Fruit fly (Drosophila melanogaster): ENCODE measurements around the gene PGS1.

The PGS1 gene

DNA sequence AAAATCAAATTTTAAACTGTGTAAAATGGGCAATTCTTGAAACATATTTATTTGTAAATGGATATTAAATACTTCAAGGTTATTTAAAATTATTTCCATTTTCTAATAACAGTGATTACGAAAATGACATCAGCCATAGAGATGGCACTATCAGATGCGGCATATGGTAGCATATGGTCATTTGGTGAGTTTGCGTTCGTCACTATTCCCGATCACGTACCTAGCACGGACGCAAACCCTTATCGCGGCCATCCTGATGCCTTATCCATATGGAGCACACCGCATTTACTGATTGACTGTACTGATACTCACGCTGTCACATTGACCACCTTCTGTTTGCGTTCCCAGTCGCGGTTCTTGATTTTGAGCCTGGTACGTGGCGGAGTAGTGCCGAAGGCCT lies 7.8 kb downstream of the PGS1 start (continued):
- TF ChIP-seq crc (GFP tag; optimal IDR thresholded peaks at IDR 0.05): no peak
- TF ChIP-seq CG3995 (GFP tag; optimal IDR thresholded peaks at IDR 0.05): peak; percentile 21
- no peak for TF ChIP-seq CG2712 (tag; optimal IDR thresholded peaks at IDR 0.05)
- TF ChIP-seq grn (GFP tag; optimal IDR thresholded peaks at IDR 0.05): peak; percentile 32
- TF ChIP-seq NC2α (GFP tag; optimal IDR thresholded peaks at IDR 0.05): no peak
- no peak for TF ChIP-seq CG8924 (tag; optimal IDR thresholded peaks at IDR 0.05)
- TF ChIP-seq wdn (GFP tag; IDR thresholded peaks at IDR 0.05): no peak
- no peak for TF ChIP-seq CG12236 (GFP tag; optimal IDR thresholded peaks at IDR 0.05)
- TF ChIP-seq CG30403 (GFP tag; optimal IDR thresholded peaks at IDR 0.05): no peak
- no peak for TF ChIP-seq CG31388 (GFP tag; optimal IDR thresholded peaks at IDR 0.05)
- no peak for TF ChIP-seq CG17361 (GFP tag; IDR thresholded peaks at IDR 0.05)
- TF ChIP-seq CG3838 (GFP tag; optimal IDR thresholded peaks at IDR 0.05): no peak
- no peak for TF ChIP-seq hbn (GFP tag; IDR thresholded peaks at IDR 0.05; ENCODE audit: partially characterized antibody)
- no peak for TF ChIP-seq CTCF (GFP tag; optimal IDR thresholded peaks at IDR 0.05)
- TF ChIP-seq CG18599 (GFP tag; optimal IDR thresholded peaks at IDR 0.05): no peak
- TF ChIP-seq Sox102F (GFP tag; optimal IDR thresholded peaks at IDR 0.05): no peak
- peak; percentile 1 for TF ChIP-seq Abd-B (GFP tag; optimal IDR thresholded peaks at IDR 0.05)
- TF ChIP-seq CoRest (tag; optimal IDR thresholded peaks at IDR 0.05): no peak
- no peak for TF ChIP-seq ranshi (GFP tag; IDR thresholded peaks at IDR 0.05)
- TF ChIP-seq Awh (GFP tag; IDR thresholded peaks at IDR 0.05): no peak
- TF ChIP-seq pzg (GFP tag; optimal IDR thresholded peaks at IDR 0.05): no peak
- no peak for TF ChIP-seq pho (GFP tag; optimal IDR thresholded peaks at IDR 0.05)
- TF ChIP-seq Kr (GFP tag; optimal IDR thresholded peaks at IDR 0.05): no peak
- no peak for TF ChIP-seq CG34224 (GFP tag; IDR thresholded peaks at IDR 0.05; ENCODE audit: partially characterized antibody)
- no peak for TF ChIP-seq CG10147 (GFP tag; optimal IDR thresholded peaks at IDR 0.05)
- TF ChIP-seq dimm (GFP tag; IDR thresholded peaks at IDR 0.05): no peak
- 0 out of 2 replicates have a peak, but pooled peaks have one; percentile 15 for TF ChIP-seq Atf6 (GFP tag; IDR thresholded peaks at IDR 0.05)
- TF ChIP-seq chif (GFP tag; optimal IDR thresholded peaks at IDR 0.05): no peak
- TF ChIP-seq row (GFP tag; IDR thresholded peaks at IDR 0.05): peak; percentile 53
- TF ChIP-seq Dref (GFP tag; IDR thresholded peaks at IDR 0.05): no peak
- TF ChIP-seq CG12155 (GFP tag; optimal IDR thresholded peaks at IDR 0.05): no peak
- TF ChIP-seq CG15011 (GFP tag; optimal IDR thresholded peaks at IDR 0.05): no peak
- TF ChIP-seq Rx (GFP tag; IDR thresholded peaks at IDR 0.05): no peak
- TF ChIP-seq run (tag; optimal IDR thresholded peaks at IDR 0.05): no peak
- no peak for TF ChIP-seq ap (GFP tag; IDR thresholded peaks at IDR 0.05)
- no peak for TF ChIP-seq sens-2 (GFP tag; IDR thresholded peaks at IDR 0.05)
- no peak for TF ChIP-seq CG12942 (GFP tag; optimal IDR thresholded peaks at IDR 0.05)
- TF ChIP-seq CG13894 (tag; optimal IDR thresholded peaks at IDR 0.05): no peak
- TF ChIP-seq Trl (optimal IDR thresholded peaks at IDR 0.05): no peak
- no peak for TF ChIP-seq Trl (GFP tag; optimal IDR thresholded peaks at IDR 0.05)
- TF ChIP-seq CG4328 (GFP tag; optimal IDR thresholded peaks at IDR 0.05): no peak
- TF ChIP-seq fru (optimal IDR thresholded peaks at IDR 0.05): no peak
- no peak for TF ChIP-seq Lpt (GFP tag; optimal IDR thresholded peaks at IDR 0.05)
- no peak for TF ChIP-seq tap (tag; optimal IDR thresholded peaks at IDR 0.05)
- TF ChIP-seq CG9727 (GFP tag; optimal IDR thresholded peaks at IDR 0.05): no peak
- no peak for TF ChIP-seq grau (tag; optimal IDR thresholded peaks at IDR 0.05)
- TF ChIP-seq gt (GFP tag; IDR thresholded peaks at IDR 0.05): no peak
- TF ChIP-seq CG3281 (GFP tag; optimal IDR thresholded peaks at IDR 0.05): no peak
- TF ChIP-seq zen (tag; optimal IDR thresholded peaks at IDR 0.05): peak; percentile 45
- no peak for TF ChIP-seq CG6654 (GFP tag; optimal IDR thresholded peaks at IDR 0.05)
- peak; percentile 34; the same call in 1 of the 2 replicates for TF ChIP-seq CG9932 (GFP tag; IDR thresholded peaks at IDR 0.05)
- peak; percentile 10; the same call in 1 of the 2 replicates for TF ChIP-seq CG8765 (GFP tag; IDR thresholded peaks at IDR 0.05)
- no peak for TF ChIP-seq chm (GFP tag; IDR thresholded peaks at IDR 0.05)
- TF ChIP-seq so (GFP tag; IDR thresholded peaks at IDR 0.05): no peak
